Worm (Caenorhabditis elegans): ENCODE measurements around the gene nemp-1.

The nemp-1 gene

DNA sequence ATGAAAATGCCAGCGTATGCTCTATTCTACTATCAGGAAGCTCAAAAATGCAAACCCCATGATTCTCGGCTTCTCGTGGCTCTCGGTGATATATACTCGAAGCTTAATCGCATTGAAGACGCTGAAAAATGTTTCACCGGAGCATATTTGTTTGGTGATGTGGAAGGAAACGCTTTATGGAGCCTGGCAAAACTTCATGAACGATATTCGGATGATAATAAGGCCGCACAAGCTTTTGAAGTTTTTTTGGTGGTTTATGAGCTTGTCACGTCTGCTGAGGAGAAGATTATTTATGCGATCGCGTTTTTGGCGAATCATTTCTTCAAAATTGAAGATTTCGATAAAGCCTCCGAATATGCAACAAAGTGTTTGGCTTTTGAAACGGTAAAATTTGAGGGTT, 9.1 kb downstream of the nemp-1 start:
- TF ChIP-seq unc-55 (GFP tag; optimal IDR thresholded peaks at IDR 0.05) (no peak), aly-2 (tag; optimal IDR thresholded peaks at IDR 0.05) (no peak), unc-62 (GFP tag; optimal IDR thresholded peaks at IDR 0.05) (no peak), C34F6.9 (tag; optimal IDR thresholded peaks at IDR 0.05) (no peak), ama-1 (optimal IDR thresholded peaks at IDR 0.05) (no peak)

DNA sequence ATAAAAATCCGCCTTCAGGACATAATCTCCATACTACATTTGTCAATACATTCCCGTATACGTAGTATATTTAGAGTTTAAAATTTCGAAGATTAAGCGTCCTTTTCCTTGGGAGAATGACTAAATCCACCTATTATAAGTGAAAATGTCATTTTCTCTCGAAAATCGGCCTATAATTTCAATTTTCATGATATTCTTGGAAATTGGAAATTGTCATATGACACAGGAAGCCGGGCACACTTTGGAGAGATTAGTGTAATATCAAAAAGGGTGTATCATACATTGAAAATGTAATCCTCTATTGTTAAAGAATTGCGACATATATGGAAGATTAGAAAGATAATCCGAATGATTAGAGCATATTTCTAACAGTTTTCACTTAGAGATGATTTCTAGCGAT, 10.6 kb downstream of the nemp-1 start:
- peak; percentile 26 for TF ChIP-seq C34F6.9 (tag; optimal IDR thresholded peaks at IDR 0.05)
- no peak for TF ChIP-seq F13H6.1 (tag; optimal IDR thresholded peaks at IDR 0.05)
- no peak for TF ChIP-seq egl-27 (tag; optimal IDR thresholded peaks at IDR 0.05)
- TF ChIP-seq nhr-129 (tag; optimal IDR thresholded peaks at IDR 0.05): no peak
- TF ChIP-seq skn-1 (tag; optimal IDR thresholded peaks at IDR 0.05): peak; percentile 49
- no peak for TF ChIP-seq lin-13 (GFP tag; optimal IDR thresholded peaks at IDR 0.05)
- TF ChIP-seq sem-4 (tag; optimal IDR thresholded peaks at IDR 0.05): no peak
- peak; percentile 46 for TF ChIP-seq dmd-4 (tag; optimal IDR thresholded peaks at IDR 0.05)
- TF ChIP-seq nhr-77 (tag; optimal IDR thresholded peaks at IDR 0.05): no peak
- TF ChIP-seq lin-11 (tag; optimal IDR thresholded peaks at IDR 0.05): no peak
- TF ChIP-seq elt-1 (tag; optimal IDR thresholded peaks at IDR 0.05): no peak
- TF ChIP-seq ztf-4 (tag; optimal IDR thresholded peaks at IDR 0.05): peak; percentile 18
- TF ChIP-seq fos-1 (tag; optimal IDR thresholded peaks at IDR 0.05): no peak
- peak; percentile 71 for TF ChIP-seq nhr-21 (tag; optimal IDR thresholded peaks at IDR 0.05)
- no peak for TF ChIP-seq nhr-10 (tag; optimal IDR thresholded peaks at IDR 0.05)
- no peak for TF ChIP-seq ZK546.5 (tag; optimal IDR thresholded peaks at IDR 0.05)

DNA sequence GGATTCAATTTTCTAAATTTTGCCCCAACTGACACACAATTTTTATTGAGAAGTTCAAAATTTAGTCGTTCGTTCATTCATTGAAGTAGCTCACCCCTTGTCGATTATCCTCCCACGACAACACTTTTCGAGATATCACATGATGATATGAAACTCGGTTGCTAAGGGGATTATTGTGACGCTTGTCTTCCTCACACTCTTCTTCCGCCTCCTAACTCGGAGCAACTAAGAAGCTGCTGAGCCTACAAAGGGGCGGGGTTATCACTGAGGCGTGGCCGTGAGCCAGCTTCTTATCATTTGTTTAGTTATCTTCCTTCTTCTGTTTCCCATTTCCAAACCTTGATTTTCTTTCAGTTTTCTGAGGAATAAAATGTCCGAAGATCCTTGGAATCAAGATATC, 11.4 kb downstream of the nemp-1 start, which contains the start of gene F10C5.3:
Gene F10C5.3, plus strand, starts transcription at position 313 of the 400 bp plus-strand sequence.
- TF ChIP-seq sem-4 (tag; optimal IDR thresholded peaks at IDR 0.05) (no peak), blmp-1 (tag; optimal IDR thresholded peaks at IDR 0.05; ENCODE audit: insufficient read depth) (no peak), alr-1 (tag; optimal IDR thresholded peaks at IDR 0.05) (no peak), aly-2 (tag; optimal IDR thresholded peaks at IDR 0.05) (no peak), ama-1 (optimal IDR thresholded peaks at IDR 0.05) (no peak), crh-2 (tag; optimal IDR thresholded peaks at IDR 0.05) (no peak), nhr-77 (tag; optimal IDR thresholded peaks at IDR 0.05) (no peak), peb-1 (tag; optimal IDR thresholded peaks at IDR 0.05) (no peak), ztf-1 (GFP tag; conservative IDR thresholded peaks at IDR 0.05) (no peak), nhr-21 (tag; optimal IDR thresholded peaks at IDR 0.05) (no peak), nhr-237 (tag; optimal IDR thresholded peaks at IDR 0.05) (no peak)

DNA sequence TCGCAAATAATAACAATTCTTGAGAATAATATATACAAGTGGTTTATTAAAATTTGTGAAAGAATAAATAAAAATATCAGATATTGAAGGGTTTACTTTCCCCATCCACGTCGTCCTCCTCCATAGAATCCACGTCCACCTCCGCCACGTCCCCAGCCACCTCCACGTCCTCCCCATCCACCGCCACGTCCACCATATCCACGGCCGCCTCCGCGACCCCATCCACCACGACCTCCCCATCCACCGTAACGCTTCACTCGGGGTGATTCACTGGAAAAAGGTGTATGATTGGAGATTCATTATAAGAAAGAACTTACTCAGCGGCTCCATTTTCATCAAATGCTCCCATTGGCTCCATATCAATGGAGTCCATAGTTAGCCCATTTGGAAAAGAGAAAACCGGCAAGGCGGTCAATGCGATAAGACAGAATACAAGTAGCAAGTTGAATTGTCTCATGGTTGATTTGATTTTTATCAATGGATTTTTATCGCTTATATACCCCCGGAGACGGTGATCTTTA, 14.0 kb downstream of the nemp-1 start, which contains the start of gene nlp-32:
Gene nlp-32, minus strand, starts transcription at position 471 of the 521 bp plus-strand sequence.
- no peak for TF ChIP-seq aly-2 (tag; optimal IDR thresholded peaks at IDR 0.05)
- TF ChIP-seq lsy-2 (tag; optimal IDR thresholded peaks at IDR 0.05): no peak
- no peak for TF ChIP-seq unc-55 (GFP tag; optimal IDR thresholded peaks at IDR 0.05)
- no peak for TF ChIP-seq peb-1 (tag; optimal IDR thresholded peaks at IDR 0.05)
- no peak for TF ChIP-seq unc-39 (tag; optimal IDR thresholded peaks at IDR 0.05)
- no peak for TF ChIP-seq ama-1 (optimal IDR thresholded peaks at IDR 0.05)

DNA sequence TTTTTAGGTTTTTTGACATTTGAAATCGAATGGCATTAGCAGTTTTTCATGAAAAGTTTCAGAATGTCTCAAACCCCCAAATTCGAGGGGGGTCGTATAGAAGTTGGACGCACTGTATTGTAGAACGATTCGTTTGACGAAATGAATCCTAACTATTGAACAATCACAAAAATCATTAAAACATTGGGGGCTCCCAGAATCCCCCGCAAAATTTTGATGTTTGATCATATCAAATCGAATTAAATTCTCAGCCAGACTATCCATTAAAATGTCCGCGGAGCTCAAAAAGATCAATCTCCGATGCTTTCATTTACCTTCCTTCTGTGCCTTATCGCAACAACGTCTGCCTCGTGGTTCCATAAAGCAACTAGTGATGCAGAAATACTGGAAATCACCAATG, 16.3 kb downstream of the nemp-1 start, which contains the start of gene F30H5.5:
Gene F30H5.5, plus strand, starts transcription at position 301 of the 400 bp plus-strand sequence.
- no peak for TF ChIP-seq sem-4 (tag; optimal IDR thresholded peaks at IDR 0.05)
- TF ChIP-seq F13H6.1 (tag; optimal IDR thresholded peaks at IDR 0.05): no peak
- TF ChIP-seq nhr-77 (tag; optimal IDR thresholded peaks at IDR 0.05): no peak

DNA sequence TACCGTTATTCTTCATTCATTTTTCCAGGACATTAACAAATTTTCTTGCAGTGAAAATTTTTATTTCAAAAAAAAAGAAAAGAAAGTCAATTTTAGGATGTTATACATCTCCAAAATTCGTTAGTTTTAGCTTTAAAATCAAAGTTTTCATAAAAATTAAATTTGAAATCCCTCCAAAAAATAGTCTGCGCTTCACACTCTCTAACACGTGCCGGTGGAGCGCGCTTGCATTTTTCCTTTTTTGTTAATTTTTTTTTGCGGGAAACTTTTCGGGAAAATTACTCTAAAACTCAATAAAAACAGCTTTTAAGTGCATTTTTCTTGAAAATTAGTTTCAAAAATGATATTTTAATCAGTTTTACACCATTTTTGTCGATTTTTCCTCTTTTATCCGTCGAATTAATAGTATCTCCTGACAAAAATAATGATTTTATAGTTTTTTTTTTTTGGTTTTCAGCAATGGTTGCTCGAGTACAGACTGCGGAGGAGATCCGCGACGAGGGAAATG, 19.0 kb downstream of the nemp-1 start, which contains the start of gene unc-45:
Gene unc-45, plus strand, starts transcription at position 458 of the 508 bp plus-strand sequence.
- TF ChIP-seq lin-13 (GFP tag; optimal IDR thresholded peaks at IDR 0.05) (peak; percentile 31), nhr-23 (tag; optimal IDR thresholded peaks at IDR 0.05) (no peak), nhr-129 (tag; optimal IDR thresholded peaks at IDR 0.05) (peak; percentile 39), nhr-77 (tag; optimal IDR thresholded peaks at IDR 0.05) (no peak), Y55F3AM.14 (GFP tag; optimal IDR thresholded peaks at IDR 0.05) (no peak), lin-39 (tag; optimal IDR thresholded peaks at IDR 0.05) (no peak), nhr-6 (tag; optimal IDR thresholded peaks at IDR 0.05) (no peak), egl-27 (tag; optimal IDR thresholded peaks at IDR 0.05) (no peak), gmeb-1 (tag; optimal IDR thresholded peaks at IDR 0.05) (peak; percentile 93), sma-9 (GFP tag; optimal IDR thresholded peaks at IDR 0.05) (no peak), sma-9 (tag; optimal IDR thresholded peaks at IDR 0.05) (no peak), alr-1 (tag; optimal IDR thresholded peaks at IDR 0.05) (no peak), snpc-4 (tag; optimal IDR thresholded peaks at IDR 0.05) (no peak), mbf-1 (tag; optimal IDR thresholded peaks at IDR 0.05) (no peak), nhr-237 (tag; optimal IDR thresholded peaks at IDR 0.05) (no peak), ztf-1 (GFP tag; conservative IDR thresholded peaks at IDR 0.05) (no peak), mdl-1 (tag; optimal IDR thresholded peaks at IDR 0.05) (no peak), fos-1 (tag; optimal IDR thresholded peaks at IDR 0.05) (no peak), aly-2 (tag; optimal IDR thresholded peaks at IDR 0.05) (no peak), ZK546.5 (tag; optimal IDR thresholded peaks at IDR 0.05) (no peak), ceh-16 (tag; optimal IDR thresholded peaks at IDR 0.05) (no peak), lsy-2 (tag; optimal IDR thresholded peaks at IDR 0.05) (peak; percentile 7 to 67), elt-1 (tag; optimal IDR thresholded peaks at IDR 0.05) (no peak), blmp-1 (tag; optimal IDR thresholded peaks at IDR 0.05; ENCODE audit: insufficient read depth) (no peak), ztf-4 (tag; optimal IDR thresholded peaks at IDR 0.05) (no peak), lin-11 (tag; optimal IDR thresholded peaks at IDR 0.05) (no peak), nhr-25 (tag; optimal IDR thresholded peaks at IDR 0.05) (peak; percentile 5), ama-1 (optimal IDR thresholded peaks at IDR 0.05) (no peak), skn-1 (tag; optimal IDR thresholded peaks at IDR 0.05) (no peak)

All from whole organism, L2 larva.